Worm (Caenorhabditis elegans): ENCODE results near the gene F20C5.7.

DNA sequence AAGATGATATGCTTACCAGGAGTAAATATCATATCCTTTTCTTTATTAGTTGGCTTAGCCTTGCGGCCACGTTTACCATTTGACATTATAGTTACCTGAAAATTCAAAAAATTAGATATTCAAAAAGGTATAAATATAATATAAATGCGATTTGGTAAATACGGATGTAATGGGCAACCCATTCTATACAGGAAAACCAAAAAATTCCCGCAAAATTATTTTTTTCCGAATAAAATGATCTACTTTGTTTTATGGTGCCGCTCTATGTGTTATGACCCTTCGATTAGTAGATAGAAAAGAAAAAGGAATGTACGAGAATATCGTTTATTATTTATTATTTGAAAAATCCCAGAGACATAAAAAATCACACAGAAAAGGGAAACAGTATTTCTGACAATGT, 9.2 kb upstream of the F20C5.7 start, which contains the start of gene elli-1:
- TF ChIP-seq che-1 (tag; optimal IDR thresholded peaks at IDR 0.05): no peak
- no peak for TF ChIP-seq K02D7.2 (tag; optimal IDR thresholded peaks at IDR 0.05)
- TF ChIP-seq odd-2 (tag; optimal IDR thresholded peaks at IDR 0.05): no peak
- no peak for TF ChIP-seq eyg-1 (tag; optimal IDR thresholded peaks at IDR 0.05)
- no peak for TF ChIP-seq unc-3 (GFP tag; conservative IDR thresholded peaks at IDR 0.05)
- TF ChIP-seq unc-3 (tag; optimal IDR thresholded peaks at IDR 0.05): no peak
- TF ChIP-seq C08G9.2 (tag; optimal IDR thresholded peaks at IDR 0.05): no peak
- TF ChIP-seq pha-4 (tag; optimal IDR thresholded peaks at IDR 0.05): no peak
- no peak for TF ChIP-seq fkh-10 (GFP tag; optimal IDR thresholded peaks at IDR 0.05)
- TF ChIP-seq ceh-6 (GFP tag; optimal IDR thresholded peaks at IDR 0.05): no peak
- no peak for TF ChIP-seq C38D4.7 (GFP tag; optimal IDR thresholded peaks at IDR 0.05)
- TF ChIP-seq ceh-30 (tag; optimal IDR thresholded peaks at IDR 0.05): no peak
- no peak for TF ChIP-seq elt-2 (tag; optimal IDR thresholded peaks at IDR 0.05)
- TF ChIP-seq ceh-9 (tag; optimal IDR thresholded peaks at IDR 0.05): no peak
